Fruit fly (Drosophila melanogaster) Kc167 (cell line): ENCODE results near the gene Cad87A.

Experiments used
- h ChIP-seq: fragments of >200 bp; optimal IDR thresholded peaks from 3 replicates; lab custom pipeline; 2018; ENCODE audit warnings: missing external identifiers
- insv ChIP-seq: fragments of >200 bp; optimal IDR thresholded peaks from 3 replicates; lab custom pipeline; 2018; ENCODE audit warnings: missing external identifiers

dm6 chr3R:11868562-11868961 lies 80.4 kb downstream of the Cad87A start:
- TF ChIP-seq insv (lab: Kevin White, UChicago) (no peak), h (lab: Kevin White, UChicago) (no peak)
